Worm (Caenorhabditis elegans) whole organism, early embryonic: ENCODE measurements around the gene ZK287.7.

Experiments
- B0310.2 ChIP-seq: sonication (generic microtip); optimal IDR thresholded peaks from 2 replicates; lab custom pipeline; 2016; ENCODE audit warnings: mild to moderate bottlenecking, missing genetic modification characterization, missing compliant biosample characterization
- F13C5.2 ChIP-seq: sonication (generic microtip); optimal IDR thresholded peaks from 2 replicates; lab custom pipeline; 2017; ENCODE audit warnings: mild to moderate bottlenecking, missing genetic modification characterization, inconsistent platforms, missing compliant biosample characterization
- aly-1 ChIP-seq: sonication (generic microtip); optimal IDR thresholded peaks from 2 replicates; lab custom pipeline; 2016; ENCODE audit warnings: missing genetic modification characterization, missing compliant biosample characterization
- ama-1 ChIP-seq: fragments of 150-350 bp; optimal IDR thresholded peaks from 2 replicates; lab custom pipeline; 2014
- ceh-13 ChIP-seq: fragments of 200-800 bp; sonication (Bioruptor generic); optimal IDR thresholded peaks from 2 replicates; lab custom pipeline; 2018; ENCODE audit warnings: mild to moderate bottlenecking, missing genetic modification characterization, missing compliant biosample characterization
- ceh-36 ChIP-seq: sonication (generic microtip); optimal IDR thresholded peaks from 2 replicates; lab custom pipeline; 2016; ENCODE audit warnings: missing genetic modification characterization, inconsistent platforms, missing compliant biosample characterization
- ets-7 ChIP-seq: sonication (generic microtip); optimal IDR thresholded peaks from 2 replicates; lab custom pipeline; 2016; ENCODE audit warnings: missing genotype, missing genetic modification characterization, missing compliant biosample characterization
- flt-1 ChIP-seq: fragments of 200-800 bp; sonication (Bioruptor generic); IDR thresholded peaks from 2 replicates; pipeline ENCODE4 v1.3.6; 2022; ENCODE audit warnings: missing genetic modification characterization, missing compliant biosample characterization
- hmbx-1 ChIP-seq: sonication (generic microtip); optimal IDR thresholded peaks from 2 replicates; lab custom pipeline; 2016; ENCODE audit warnings: mild to moderate bottlenecking, missing genetic modification characterization, missing compliant biosample characterization
- hmg-4 ChIP-seq: fragments of 200-800 bp; sonication (Bioruptor generic); optimal IDR thresholded peaks from 2 replicates; lab custom pipeline; 2018; ENCODE audit warnings: mild to moderate bottlenecking, missing genetic modification characterization, missing compliant biosample characterization
- hnd-1 ChIP-seq: sonication (generic microtip); optimal IDR thresholded peaks from 2 replicates; lab custom pipeline; 2016; ENCODE audit warnings: missing genetic modification characterization, missing compliant biosample characterization
- pes-1 ChIP-seq: fragments of 200-800 bp; sonication (Bioruptor generic); IDR thresholded peaks from 2 replicates; pipeline ENCODE4 v1.3.6; 2022; ENCODE audit warnings: missing genetic modification reagents, missing genetic modification characterization, missing compliant biosample characterization
- scrt-1 ChIP-seq: fragments of 200-800 bp; sonication (Bioruptor generic); IDR thresholded peaks from 2 replicates; pipeline ENCODE4 v1.3.6; 2022; ENCODE audit warnings: missing genetic modification characterization, missing compliant biosample characterization
- sea-1 ChIP-seq: fragments of 200-800 bp; sonication (Bioruptor generic); conservative IDR thresholded peaks from 2 replicates; pipeline ENCODE4 v1.3.6; 2022; ENCODE audit warnings: missing genetic modification characterization, missing compliant biosample characterization
- tbx-11 ChIP-seq: fragments of 200-800 bp; sonication (Bioruptor generic); IDR thresholded peaks from 2 replicates; pipeline ENCODE4 v1.3.6; 2022; ENCODE audit warnings: missing genetic modification characterization, missing compliant biosample characterization
- tbx-37 ChIP-seq: fragments of 200-800 bp; sonication (Bioruptor generic); conservative IDR thresholded peaks from 2 replicates; pipeline ENCODE4 v1.3.6; 2022; ENCODE audit warnings: missing genetic modification reagents, missing genetic modification characterization, missing compliant biosample characterization
- tra-4 ChIP-seq: sonication (generic microtip); optimal IDR thresholded peaks from 2 replicates; lab custom pipeline; 2017; ENCODE audit warnings: missing genetic modification characterization, missing compliant biosample characterization

Gene ZK287.7

DNA sequence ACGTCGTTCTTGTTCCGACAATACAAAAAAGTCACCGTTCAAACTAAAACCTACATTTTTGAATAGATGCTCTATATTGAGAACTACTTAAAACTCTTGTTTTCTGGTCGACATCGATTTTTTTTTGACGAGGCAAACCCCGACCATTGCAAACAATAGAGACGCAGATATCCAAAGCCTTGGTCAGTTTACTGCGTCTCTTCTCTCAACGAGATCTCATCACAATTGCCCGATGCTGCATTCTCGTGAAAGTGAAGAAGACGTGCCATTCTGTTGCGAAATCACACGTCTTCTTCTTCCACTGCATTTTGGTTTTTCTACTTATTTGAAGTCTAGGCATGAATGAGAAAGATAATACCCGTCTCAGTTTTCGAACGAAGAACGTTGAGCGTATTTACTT is 11.5 kb downstream of the ZK287.7 start:
- TF ChIP-seq ets-7 (tag; lab: Kevin White, UChicago) (no peak), sea-1 (GFP tag; lab: Robert Waterston, UW) (no peak), ama-1 (no peak), hmbx-1 (no peak), scrt-1 (GFP tag; lab: Robert Waterston, UW) (no peak), ceh-13 (GFP tag; lab: Kevin White, UChicago) (no peak), flt-1 (no peak), F13C5.2 (tag; lab: Kevin White, UChicago) (no peak), ceh-36 (tag; lab: Kevin White, UChicago) (no peak), tbx-11 (no peak), aly-1 (tag; lab: Kevin White, UChicago) (no peak), hnd-1 (no peak)

DNA sequence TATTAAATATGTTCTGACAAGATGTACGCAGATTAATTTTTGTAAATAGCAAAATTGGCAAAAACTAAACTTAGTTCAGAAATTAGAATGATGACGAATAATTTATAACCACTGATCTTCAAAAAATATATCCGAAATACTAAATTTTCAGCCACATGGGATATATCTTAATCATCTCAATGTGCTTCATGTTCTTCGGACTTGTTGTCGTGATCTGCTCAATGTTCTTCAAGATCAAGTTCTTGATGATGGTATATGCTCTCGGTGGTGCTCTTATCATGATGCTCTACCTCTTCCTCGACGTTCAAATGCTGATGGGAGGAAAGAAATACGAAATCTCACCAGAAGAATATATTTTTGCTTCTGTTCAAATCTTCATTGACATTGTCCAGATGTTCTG is 13.7 kb downstream of the ZK287.7 start:
- no peak for TF ChIP-seq ets-7 (tag; lab: Kevin White, UChicago)
- no peak for TF ChIP-seq ceh-13 (GFP tag; lab: Kevin White, UChicago)
- no peak for TF ChIP-seq hmg-4 (GFP tag; lab: Kevin White, UChicago)
- TF ChIP-seq pes-1 (GFP tag; lab: Robert Waterston, UW), result no peak
- no peak for TF ChIP-seq hnd-1
- no peak for TF ChIP-seq ceh-36 (tag; lab: Kevin White, UChicago)
- TF ChIP-seq F13C5.2 (tag; lab: Kevin White, UChicago), result no peak
- TF ChIP-seq tra-4 (tag; lab: Kevin White, UChicago), result no peak
- no peak for TF ChIP-seq hmbx-1
- no peak for TF ChIP-seq B0310.2 (tag; lab: Kevin White, UChicago)
- TF ChIP-seq tbx-37 (GFP tag; lab: Robert Waterston, UW), result no peak
- no peak for TF ChIP-seq tbx-11
- no peak for TF ChIP-seq flt-1
- no peak for TF ChIP-seq sea-1 (GFP tag; lab: Robert Waterston, UW)
- TF ChIP-seq aly-1 (tag; lab: Kevin White, UChicago), result no peak
- TF ChIP-seq scrt-1 (GFP tag; lab: Robert Waterston, UW), result no peak
- no peak for TF ChIP-seq ama-1

DNA sequence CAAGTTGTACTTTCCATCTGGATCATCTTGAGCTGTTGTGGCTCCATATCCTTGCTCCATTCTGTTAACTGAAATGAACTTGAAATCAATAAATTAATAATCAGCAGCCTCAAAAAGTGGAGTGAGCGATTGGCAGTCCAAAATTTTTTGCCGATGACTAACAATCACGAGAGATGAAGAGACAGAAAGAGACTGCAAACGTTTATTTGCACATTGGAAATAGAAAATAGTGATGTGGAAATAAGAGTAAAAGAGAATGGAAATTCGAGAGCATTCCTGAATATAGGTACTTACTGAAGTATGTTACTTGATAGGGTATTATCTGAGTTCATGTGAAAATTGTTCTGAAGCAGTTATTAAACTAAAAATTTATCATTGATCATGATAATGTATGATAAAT is 16.9 kb downstream of the ZK287.7 start, which contains the start of gene tag-120:
Gene tag-120, minus strand, starts transcription at position 68 of the 400 bp plus-strand sequence.
- TF ChIP-seq flt-1 (no peak), tbx-37 (GFP tag; lab: Robert Waterston, UW) (no peak), hnd-1 (no peak), pes-1 (GFP tag; lab: Robert Waterston, UW) (no peak), ets-7 (tag; lab: Kevin White, UChicago) (no peak), F13C5.2 (tag; lab: Kevin White, UChicago) (no peak), aly-1 (tag; lab: Kevin White, UChicago) (no peak), hmg-4 (GFP tag; lab: Kevin White, UChicago) (no peak), scrt-1 (GFP tag; lab: Robert Waterston, UW) (no peak), ceh-36 (tag; lab: Kevin White, UChicago) (no peak), ama-1 (no peak), ceh-13 (GFP tag; lab: Kevin White, UChicago) (no peak), tbx-11 (no peak), tra-4 (tag; lab: Kevin White, UChicago) (no peak), B0310.2 (tag; lab: Kevin White, UChicago) (no peak), sea-1 (GFP tag; lab: Robert Waterston, UW) (no peak), hmbx-1 (no peak)

DNA sequence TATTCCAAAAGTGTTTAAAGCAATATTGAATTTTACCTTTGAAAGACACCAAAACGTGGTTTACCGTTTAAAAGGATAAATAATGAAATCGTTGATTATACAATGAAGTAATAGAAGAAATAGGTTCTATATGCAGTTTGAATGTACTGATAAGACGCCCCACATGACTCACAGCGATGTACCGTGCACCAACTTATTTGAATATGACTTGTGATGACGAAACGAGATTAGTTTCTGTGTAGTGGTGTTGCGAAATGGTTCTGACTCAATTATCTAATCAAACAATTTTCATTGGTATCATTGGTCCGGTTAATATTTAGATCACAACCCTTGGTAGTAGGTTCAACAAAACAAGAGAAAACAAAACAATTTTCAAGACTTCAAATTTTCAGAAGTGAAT is 18.3 kb downstream of the ZK287.7 start:
- no peak for TF ChIP-seq hnd-1
- TF ChIP-seq tbx-11, result no peak
- no peak for TF ChIP-seq ets-7 (tag; lab: Kevin White, UChicago)
- TF ChIP-seq F13C5.2 (tag; lab: Kevin White, UChicago), result no peak
- TF ChIP-seq flt-1, result no peak
- TF ChIP-seq aly-1 (tag; lab: Kevin White, UChicago), result no peak
- TF ChIP-seq scrt-1 (GFP tag; lab: Robert Waterston, UW), result no peak
- TF ChIP-seq tbx-37 (GFP tag; lab: Robert Waterston, UW), result no peak
- no peak for TF ChIP-seq ceh-36 (tag; lab: Kevin White, UChicago)
- no peak for TF ChIP-seq B0310.2 (tag; lab: Kevin White, UChicago)
- TF ChIP-seq ceh-13 (GFP tag; lab: Kevin White, UChicago), result no peak
- TF ChIP-seq pes-1 (GFP tag; lab: Robert Waterston, UW), result no peak
- no peak for TF ChIP-seq tra-4 (tag; lab: Kevin White, UChicago)
- no peak for TF ChIP-seq ama-1
- TF ChIP-seq hmbx-1, result no peak
- no peak for TF ChIP-seq sea-1 (GFP tag; lab: Robert Waterston, UW)
- TF ChIP-seq hmg-4 (GFP tag; lab: Kevin White, UChicago), result no peak

DNA sequence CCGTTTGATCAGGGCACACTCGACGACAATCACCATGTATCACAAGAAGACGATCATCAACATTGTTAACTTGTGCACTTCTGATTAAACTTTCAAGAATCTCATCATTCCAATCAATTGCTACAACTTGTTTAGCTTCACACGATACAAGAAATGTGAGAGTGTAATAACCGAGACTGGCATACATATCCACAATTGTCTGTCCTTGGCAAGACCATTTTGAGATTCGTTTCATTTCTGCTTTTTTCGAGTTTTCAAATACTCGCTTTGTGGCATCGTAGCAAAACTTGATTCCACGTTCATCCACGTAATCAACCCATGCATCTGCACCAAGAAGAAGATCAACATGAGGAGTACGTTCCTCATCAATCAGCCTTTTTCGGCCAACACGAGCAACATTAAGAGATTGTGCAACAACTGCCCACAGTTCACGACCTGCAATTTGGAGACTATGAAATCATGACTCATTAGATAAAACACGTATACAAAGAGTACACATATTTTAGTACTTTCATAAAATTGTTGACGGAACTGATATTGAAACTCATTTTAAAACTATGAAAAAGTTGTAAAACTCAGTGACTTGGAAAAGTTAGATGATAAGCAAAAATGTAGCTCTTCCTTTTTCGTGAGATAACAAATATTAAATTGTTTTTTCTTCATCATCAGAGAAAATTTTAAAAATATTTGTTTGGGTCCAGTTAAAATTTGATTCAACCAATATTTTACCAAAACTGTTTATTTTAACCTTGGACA is 19.7 kb downstream of the ZK287.7 start:
- TF ChIP-seq ceh-36 (tag; lab: Kevin White, UChicago) (no peak), ceh-13 (GFP tag; lab: Kevin White, UChicago) (no peak), tbx-11 (no peak), tra-4 (tag; lab: Kevin White, UChicago) (no peak), B0310.2 (tag; lab: Kevin White, UChicago) (no peak)

DNA sequence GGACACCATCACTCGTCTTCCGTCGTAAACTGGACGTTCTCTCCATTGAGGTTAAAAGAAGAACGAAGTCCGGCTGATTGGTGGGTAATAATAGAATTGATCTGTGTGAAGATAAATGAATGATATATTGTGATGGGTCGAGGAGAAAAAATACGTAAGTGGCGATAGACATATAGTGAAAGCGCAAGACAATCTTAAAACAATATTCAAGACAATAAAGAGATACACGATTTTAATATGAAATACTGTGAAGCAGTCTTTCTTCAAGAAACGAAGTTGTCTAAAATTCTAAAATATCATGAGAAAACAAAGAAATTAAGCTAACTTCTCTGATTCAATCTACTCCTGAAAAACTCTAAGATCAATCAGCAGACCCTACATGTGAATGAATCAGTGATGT is 20.7 kb downstream of the ZK287.7 start, which contains the start of gene F40F9.10:
Gene F40F9.10, minus strand, starts transcription at position 101 of the 400 bp plus-strand sequence.
- no peak for TF ChIP-seq ceh-36 (tag; lab: Kevin White, UChicago)
- TF ChIP-seq tbx-11, result no peak
- TF ChIP-seq tra-4 (tag; lab: Kevin White, UChicago), result no peak
- TF ChIP-seq tbx-37 (GFP tag; lab: Robert Waterston, UW), result no peak
- no peak for TF ChIP-seq ets-7 (tag; lab: Kevin White, UChicago)
- TF ChIP-seq hmg-4 (GFP tag; lab: Kevin White, UChicago), result no peak
- no peak for TF ChIP-seq aly-1 (tag; lab: Kevin White, UChicago)
- TF ChIP-seq sea-1 (GFP tag; lab: Robert Waterston, UW), result no peak
- TF ChIP-seq flt-1, result no peak
- TF ChIP-seq pes-1 (GFP tag; lab: Robert Waterston, UW), result no peak
- TF ChIP-seq scrt-1 (GFP tag; lab: Robert Waterston, UW), result no peak
- TF ChIP-seq F13C5.2 (tag; lab: Kevin White, UChicago), result no peak
- TF ChIP-seq hmbx-1, result no peak
- no peak for TF ChIP-seq ama-1
- no peak for TF ChIP-seq hnd-1
- no peak for TF ChIP-seq ceh-13 (GFP tag; lab: Kevin White, UChicago)
